Worm (Caenorhabditis elegans): ENCODE results near the gene grl-28.

DNA sequence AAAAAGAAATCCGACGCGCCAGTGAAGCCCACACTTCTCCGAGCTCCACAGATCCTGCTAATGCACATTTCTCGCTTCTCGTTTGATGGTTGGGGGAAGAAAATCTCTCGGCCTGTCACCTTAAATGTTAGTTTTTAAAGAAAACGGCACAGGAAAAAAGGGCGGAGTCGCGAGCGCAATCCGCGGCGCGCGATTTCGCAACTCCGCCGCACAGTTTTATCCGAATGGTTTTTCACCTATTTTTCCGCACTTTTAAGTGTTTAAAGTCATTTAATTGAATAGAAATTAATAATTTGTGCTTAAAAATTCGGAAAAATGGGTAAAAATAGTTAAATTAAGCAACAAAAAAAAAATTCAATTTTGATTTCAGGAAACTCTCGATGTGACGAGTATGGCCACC lies 36.0 kb upstream of the grl-28 start:
- TF ChIP-seq hsf-1 (GFP tag; IDR thresholded peaks at IDR 0.05): no peak
- no peak for TF ChIP-seq Y53F4B.3 (GFP tag; IDR thresholded peaks at IDR 0.05)
- no peak for TF ChIP-seq tbx-9 (tag; optimal IDR thresholded peaks at IDR 0.05; ENCODE audit: borderline replicate concordance)
- TF ChIP-seq tlf-1 (GFP tag; optimal IDR thresholded peaks at IDR 0.05): no peak
- no peak for TF ChIP-seq dox-1 (GFP tag; IDR thresholded peaks at IDR 0.05)
- TF ChIP-seq F33H1.4 (GFP tag; IDR thresholded peaks at IDR 0.05): no peak
- TF ChIP-seq ztf-6 (GFP tag; IDR thresholded peaks at IDR 0.05): no peak

All from whole organism, young adult.